Fruit fly (Drosophila melanogaster) whole organism, embryonic: ENCODE data around the gene AstC.

ENCODE experiments used
- Bdp1 ChIP-seq: fragments of 200-800 bp; sonication (Bioruptor generic); optimal IDR thresholded peaks from 3 replicates; lab custom pipeline; 2016; ENCODE audit warnings: missing biosample characterization, missing genetic modification characterization
- CG10462 ChIP-seq: fragments of 200-800 bp; sonication (Bioruptor generic); optimal IDR thresholded peaks from 2 replicates; lab custom pipeline; 2016; ENCODE audit warnings: missing biosample characterization, missing genetic modification characterization
- CG11085 ChIP-seq: fragments of 200-800 bp; sonication (Bioruptor generic); IDR thresholded peaks from 2 replicates; pipeline ENCODE4 v1.3.6; 2022; ENCODE audit warnings: missing biosample characterization, missing genetic modification characterization
- CG11456 ChIP-seq: fragments of 200-800 bp; sonication (Bioruptor generic); IDR thresholded peaks from 3 replicates; pipeline ENCODE4 v1.3.6; 2022; ENCODE audit warnings: missing biosample characterization, missing genetic modification characterization
- CG11723 ChIP-seq: fragments of 200-800 bp; sonication (Bioruptor generic); optimal IDR thresholded peaks from 2 replicates; lab custom pipeline; 2017; ENCODE audit warnings: missing biosample characterization, mild to moderate bottlenecking, missing genetic modification characterization
- CG12219 ChIP-seq: fragments of 200-800 bp; sonication (Bioruptor generic); optimal IDR thresholded peaks from 3 replicates; lab custom pipeline; 2018; ENCODE audit warnings: missing biosample characterization, mild to moderate bottlenecking, missing genetic modification characterization
- CG12391 ChIP-seq: fragments of 200-800 bp; sonication (Bioruptor generic); optimal IDR thresholded peaks from 3 replicates; lab custom pipeline; 2018; ENCODE audit warnings: missing biosample characterization, mild to moderate bottlenecking, missing genetic modification characterization, moderate library complexity
- CG14667 ChIP-seq: fragments of 200-800 bp; sonication (Bioruptor generic); IDR thresholded peaks from 2 replicates; pipeline ENCODE4 v1.3.6; 2022; ENCODE audit warnings: missing biosample characterization, missing genetic modification characterization
- CG1529 ChIP-seq: fragments of 200-800 bp; sonication (Bioruptor generic); optimal IDR thresholded peaks from 3 replicates; lab custom pipeline; 2018; ENCODE audit warnings: missing biosample characterization, missing genetic modification characterization
- CG15696 ChIP-seq: fragments of 200-800 bp; sonication (Bioruptor generic); optimal IDR thresholded peaks from 2 replicates; lab custom pipeline; 2019; ENCODE audit warnings: missing biosample characterization, mild to moderate bottlenecking, missing genetic modification characterization, moderate library complexity
- CG30403 ChIP-seq: fragments of 200-800 bp; sonication (Bioruptor generic); optimal IDR thresholded peaks from 3 replicates; lab custom pipeline; 2016; ENCODE audit warnings: missing biosample characterization, missing genetic modification characterization
- CG34422 ChIP-seq: fragments of 200-800 bp; sonication (Bioruptor generic); IDR thresholded peaks from 3 replicates; pipeline ENCODE4 v1.3.6; 2022; ENCODE audit warnings: missing biosample characterization, missing genetic modification characterization
- CG4854 ChIP-seq: fragments of 200-800 bp; sonication (Bioruptor generic); optimal IDR thresholded peaks from 2 replicates; lab custom pipeline; 2016; ENCODE audit warnings: missing biosample characterization, missing genetic modification characterization, inconsistent platforms
- CG6689 ChIP-seq: fragments of 200-800 bp; sonication (Bioruptor generic); IDR thresholded peaks from 2 replicates; pipeline ENCODE4 v1.3.6; 2022; ENCODE audit warnings: missing biosample characterization, missing genetic modification characterization
- CG6791 ChIP-seq: fragments of 200-800 bp; sonication (Bioruptor generic); IDR thresholded peaks from 3 replicates; pipeline ENCODE4 v1.3.6; 2022; ENCODE audit warnings: missing biosample characterization, missing genetic modification characterization; ENCODE audit not compliant: partially characterized antibody
- CG9817 ChIP-seq: fragments of 200-800 bp; sonication (Bioruptor generic); optimal IDR thresholded peaks from 2 replicates; lab custom pipeline; 2018; ENCODE audit warnings: missing biosample characterization, mild to moderate bottlenecking, missing genetic modification characterization, moderate library complexity
- CTCF ChIP-seq: fragments of 200-800 bp; sonication (Bioruptor generic); optimal IDR thresholded peaks from 2 replicates; lab custom pipeline; 2017; ENCODE audit warnings: missing biosample characterization, mild to moderate bottlenecking, missing genetic modification characterization, moderate library complexity
- CrebB ChIP-seq: fragments of 200-800 bp; sonication (Bioruptor generic); optimal IDR thresholded peaks from 3 replicates; lab custom pipeline; 2018; ENCODE audit warnings: missing biosample characterization, mild to moderate bottlenecking, missing genetic modification characterization
- Ets97D ChIP-seq: fragments of 200-800 bp; sonication (Bioruptor generic); optimal IDR thresholded peaks from 3 replicates; lab custom pipeline; 2016; ENCODE audit warnings: missing biosample characterization, missing genetic modification characterization
- GATAe ChIP-seq: fragments of 200-800 bp; sonication (Bioruptor generic); conservative IDR thresholded peaks from 2 replicates; pipeline ENCODE4 v1.3.6; 2022; ENCODE audit warnings: missing biosample characterization, missing genetic modification characterization
- H15 ChIP-seq: fragments of 200-800 bp; sonication (Bioruptor generic); IDR thresholded peaks from 3 replicates; pipeline ENCODE4 v1.3.6; 2022; ENCODE audit warnings: missing biosample characterization, missing genetic modification characterization
- Hand ChIP-seq: fragments of 200-800 bp; sonication (Bioruptor generic); optimal IDR thresholded peaks from 2 replicates; lab custom pipeline; 2017; ENCODE audit warnings: mild to moderate bottlenecking, missing biosample characterization, missing genetic modification reagents, missing genetic modification characterization
- Hmx ChIP-seq: fragments of 200-800 bp; sonication (Bioruptor generic); optimal IDR thresholded peaks from 2 replicates; lab custom pipeline; 2016; ENCODE audit warnings: missing biosample characterization, missing genetic modification characterization
- Hr78 ChIP-seq, 2 experiments: fragments of 200-800 bp in 1 of 2; fragments of >200 bp in 1 of 2; sonication (Bioruptor generic) in 1 of 2; optimal IDR thresholded peaks; 2 replicates each; lab custom pipeline; 2017 to 2019; ENCODE audit warnings: missing biosample characterization in 2 of 2, missing genetic modification characterization in 2 of 2, mild to moderate bottlenecking in 1 of 2, moderate library complexity in 1 of 2
- MTF-1 ChIP-seq: fragments of 200-800 bp; sonication (Bioruptor generic); optimal IDR thresholded peaks from 2 replicates; lab custom pipeline; 2018; ENCODE audit warnings: missing biosample characterization, mild to moderate bottlenecking, missing genetic modification characterization, borderline replicate concordance
- Pdp1 ChIP-seq, 2 experiments: fragments of 200-800 bp; sonication (Bioruptor generic); optimal IDR thresholded peaks; 3 replicates each; lab custom pipeline; 2016; ENCODE audit warnings: missing biosample characterization in 2 of 2, missing genetic modification characterization in 2 of 2, mild to moderate bottlenecking in 1 of 2, moderate library complexity in 1 of 2
- Trl ChIP-seq, 3 experiments: fragments of >200 bp in 2 of 3; fragments of 200-800 bp in 1 of 3; sonication (Bioruptor generic) in 1 of 3; optimal IDR thresholded peaks; 2 replicates in 1 of 3; 3 replicates in 2 of 3; lab custom pipeline; 2016 to 2017; ENCODE audit warnings: missing biosample characterization in 1 of 3, missing genetic modification characterization in 1 of 3
- amos ChIP-seq: fragments of 200-800 bp; sonication (Bioruptor generic); IDR thresholded peaks from 2 replicates; pipeline ENCODE4 v1.3.6; 2022; ENCODE audit warnings: missing biosample characterization, missing genetic modification characterization; ENCODE audit not compliant: partially characterized antibody
- cad ChIP-seq: fragments of >200 bp; optimal IDR thresholded peaks from 2 replicates; lab custom pipeline; 2017; ENCODE audit warnings: missing biosample characterization, missing genetic modification characterization
- cg ChIP-seq: fragments of 200-800 bp; sonication (Bioruptor generic); optimal IDR thresholded peaks from 3 replicates; lab custom pipeline; 2019; ENCODE audit warnings: missing biosample characterization, mild to moderate bottlenecking, missing genetic modification characterization, moderate library complexity
- cwo ChIP-seq: fragments of 200-800 bp; sonication (Bioruptor generic); optimal IDR thresholded peaks from 3 replicates; lab custom pipeline; 2017; ENCODE audit warnings: missing biosample characterization, missing genetic modification characterization, mild to moderate bottlenecking, moderate library complexity, missing genetic modification reagents
- ems ChIP-seq: fragments of 200-800 bp; sonication (Bioruptor generic); optimal IDR thresholded peaks from 3 replicates; lab custom pipeline; 2016; ENCODE audit warnings: missing biosample characterization, missing genetic modification characterization
- eyg ChIP-seq: fragments of 200-800 bp; sonication (Bioruptor generic); optimal IDR thresholded peaks from 3 replicates; lab custom pipeline; 2016; ENCODE audit warnings: missing biosample characterization, missing genetic modification characterization
- ftz-f1 ChIP-seq: fragments of 200-800 bp; sonication (Bioruptor generic); optimal IDR thresholded peaks from 2 replicates; lab custom pipeline; 2016; ENCODE audit warnings: missing biosample characterization, missing genetic modification characterization
- kah ChIP-seq: fragments of 200-800 bp; sonication (Bioruptor generic); optimal IDR thresholded peaks from 2 replicates; lab custom pipeline; 2018; ENCODE audit warnings: missing biosample characterization, mild to moderate bottlenecking, missing genetic modification characterization
- klu ChIP-seq: fragments of 200-800 bp; sonication (Bioruptor generic); IDR thresholded peaks from 2 replicates; pipeline ENCODE4 v1.3.6; 2022; ENCODE audit warnings: missing biosample characterization, missing genetic modification characterization
- kni ChIP-seq: fragments of 200-800 bp; sonication (Bioruptor generic); optimal IDR thresholded peaks from 3 replicates; lab custom pipeline; 2017; ENCODE audit warnings: mild to moderate bottlenecking, missing biosample characterization, missing genetic modification reagents, missing genetic modification characterization
- lov ChIP-seq, 2 experiments: fragments of 200-800 bp in 1 of 2; fragments of >200 bp in 1 of 2; sonication (Bioruptor generic) in 1 of 2; IDR thresholded peaks in 1 of 2; optimal IDR thresholded peaks in 1 of 2; 2 replicates in 1 of 2; 3 replicates in 1 of 2; pipeline versions ENCODE4 v1.3.6 to Lab custom; 2017 to 2022; ENCODE audit warnings: missing biosample characterization in 1 of 2, missing genetic modification characterization in 1 of 2
- mirr ChIP-seq: fragments of 200-800 bp; sonication (Bioruptor generic); optimal IDR thresholded peaks from 3 replicates; lab custom pipeline; 2018; ENCODE audit warnings: missing biosample characterization, mild to moderate bottlenecking, missing genetic modification characterization
- nerfin-1 ChIP-seq: fragments of 200-800 bp; sonication (Bioruptor generic); optimal IDR thresholded peaks from 3 replicates; lab custom pipeline; 2019; ENCODE audit warnings: missing biosample characterization, mild to moderate bottlenecking, missing genetic modification characterization, moderate library complexity
- nmo ChIP-seq: fragments of 200-800 bp; sonication (Bioruptor generic); optimal IDR thresholded peaks from 2 replicates; lab custom pipeline; 2018; ENCODE audit warnings: missing biosample characterization, mild to moderate bottlenecking, missing genetic modification characterization, moderate library complexity
- org-1 ChIP-seq: fragments of 200-800 bp; sonication (Bioruptor generic); optimal IDR thresholded peaks from 2 replicates; lab custom pipeline; 2017; ENCODE audit warnings: missing biosample characterization, missing genetic modification characterization
- peb ChIP-seq: fragments of 200-800 bp; sonication (Bioruptor generic); IDR thresholded peaks from 2 replicates; pipeline ENCODE4 v1.3.6; 2022; ENCODE audit warnings: missing biosample characterization, missing genetic modification characterization
- sima ChIP-seq: fragments of 200-800 bp; sonication (Bioruptor generic); optimal IDR thresholded peaks from 2 replicates; lab custom pipeline; 2016; ENCODE audit warnings: missing biosample characterization, missing genetic modification characterization
- sisA ChIP-seq: fragments of 200-800 bp; sonication (Bioruptor generic); IDR thresholded peaks from 2 replicates; pipeline ENCODE4 v1.3.6; 2022; ENCODE audit warnings: missing biosample characterization, missing genetic modification characterization
- sna ChIP-seq: fragments of 200-800 bp; sonication (Bioruptor generic); IDR thresholded peaks from 2 replicates; pipeline ENCODE4 v1.3.6; 2022; ENCODE audit warnings: missing biosample characterization, missing genetic modification characterization; ENCODE audit not compliant: partially characterized antibody
- sob ChIP-seq: fragments of 200-800 bp; sonication (Bioruptor generic); IDR thresholded peaks from 2 replicates; pipeline ENCODE4 v1.3.6; 2022; ENCODE audit warnings: missing biosample characterization, missing genetic modification characterization
- stwl ChIP-seq: fragments of 200-800 bp; sonication (Bioruptor generic); optimal IDR thresholded peaks from 3 replicates; lab custom pipeline; 2018; ENCODE audit warnings: missing biosample characterization, mild to moderate bottlenecking, missing genetic modification characterization, moderate library complexity
- z ChIP-seq: fragments of 200-800 bp; sonication (Bioruptor generic); IDR thresholded peaks from 3 replicates; pipeline ENCODE4 v1.3.6; 2022; ENCODE audit warnings: missing biosample characterization, missing genetic modification characterization
- zf30C ChIP-seq: fragments of 200-800 bp; sonication (Bioruptor generic); optimal IDR thresholded peaks from 3 replicates; lab custom pipeline; 2018; ENCODE audit warnings: missing biosample characterization, mild to moderate bottlenecking, missing genetic modification characterization

Gene AstC

dm6 chr2L:11058111-11058665 lies 23.0 kb downstream of the AstC start (continued):
- TF ChIP-seq cad = no peak
- no peak for TF ChIP-seq sna (GFP tag; lab: Robert Waterston, UW)
- TF ChIP-seq Trl (optimal IDR thresholded peaks at IDR 0.05; lab: Kevin White, UChicago) = no peak
- no peak for TF ChIP-seq Trl (GFP tag; optimal IDR thresholded peaks at IDR 0.05; lab: Kevin White, UChicago)
- TF ChIP-seq CG11085 (GFP tag; lab: Robert Waterston, UW) = no peak
- no peak for TF ChIP-seq ems (GFP tag; lab: Kevin White, UChicago)
- no peak for TF ChIP-seq Pdp1 (GFP tag; optimal IDR thresholded peaks at IDR 0.05; lab: Kevin White, UChicago)
- TF ChIP-seq sisA (GFP tag; lab: Robert Waterston, UW) = no peak
- no peak for TF ChIP-seq lov (optimal IDR thresholded peaks at IDR 0.05; lab: Kevin White, UChicago)
- no peak for TF ChIP-seq lov (GFP tag; IDR thresholded peaks at IDR 0.05; lab: Robert Waterston, UW)
- no peak for TF ChIP-seq CG10462 (GFP tag; lab: Kevin White, UChicago)
- TF ChIP-seq CG12391 (tag; lab: Kevin White, UChicago) = no peak
- TF ChIP-seq peb (GFP tag; lab: Robert Waterston, UW) = no peak
- no peak for TF ChIP-seq stwl (tag; lab: Kevin White, UChicago)
- TF ChIP-seq kah (GFP tag; lab: Kevin White, UChicago) = no peak
- no peak for TF ChIP-seq sima (GFP tag; lab: Kevin White, UChicago)
- TF ChIP-seq z (GFP tag; lab: Robert Waterston, UW) = no peak
- TF ChIP-seq CG1529 = peak; percentile 14
- TF ChIP-seq CTCF (GFP tag; lab: Kevin White, UChicago) = no peak
- TF ChIP-seq H15 (GFP tag; lab: Robert Waterston, UW) = no peak
- peak; percentile 47 for TF ChIP-seq kni (GFP tag; lab: Kevin White, UChicago)
- TF ChIP-seq CG15696 (tag; lab: Kevin White, UChicago) = no peak
- no peak for TF ChIP-seq CG4854 (GFP tag; lab: Kevin White, UChicago)
- TF ChIP-seq Bdp1 (GFP tag; lab: Kevin White, UChicago) = no peak
- no peak for TF ChIP-seq nmo
- no peak for TF ChIP-seq amos (GFP tag; lab: Robert Waterston, UW)
- no peak for TF ChIP-seq CG11723 (GFP tag; lab: Kevin White, UChicago)
- peak; percentile 75 for TF ChIP-seq cg (GFP tag; lab: Kevin White, UChicago)
- no peak for TF ChIP-seq MTF-1 (GFP tag; lab: Kevin White, UChicago)
- peak; percentile 2 for TF ChIP-seq CG30403 (GFP tag; lab: Kevin White, UChicago)
- TF ChIP-seq CG34422 (GFP tag; lab: Robert Waterston, UW) = no peak
- no peak for TF ChIP-seq CrebB (tag; lab: Kevin White, UChicago)
- peak in 1 of 2 experiments; percentile 100 for TF ChIP-seq Hr78 (GFP tag; optimal IDR thresholded peaks at IDR 0.05; lab: Kevin White, UChicago)
- TF ChIP-seq sob (GFP tag; lab: Robert Waterston, UW) = no peak; the same call in 1 of the 2 replicates
- TF ChIP-seq Hmx (GFP tag; lab: Kevin White, UChicago) = no peak
- TF ChIP-seq org-1 = no peak
- peak; percentile 70 for TF ChIP-seq CG9817 (tag; lab: Kevin White, UChicago)
- no peak for TF ChIP-seq CG12219 (GFP tag; lab: Kevin White, UChicago)
- TF ChIP-seq CG11456 (GFP tag; lab: Robert Waterston, UW) = no peak
- TF ChIP-seq cwo (GFP tag; lab: Kevin White, UChicago) = no peak
- TF ChIP-seq CG6791 (GFP tag; lab: Robert Waterston, UW) = no peak
- TF ChIP-seq klu (GFP tag; lab: Robert Waterston, UW) = no peak; the same call in 1 of the 2 replicates
- no peak for TF ChIP-seq Hand (GFP tag; lab: Kevin White, UChicago)
- no peak for TF ChIP-seq CG6689 (GFP tag; lab: Robert Waterston, UW)
- TF ChIP-seq mirr (GFP tag; lab: Kevin White, UChicago) = no peak
- TF ChIP-seq CG14667 (GFP tag; lab: Robert Waterston, UW) = 0 out of 2 replicates have a peak, but pooled peaks have one; percentile 1
- TF ChIP-seq GATAe (GFP tag; lab: Robert Waterston, UW) = 0 out of 2 replicates have a peak, but pooled peaks have one; percentile 7
- no peak for TF ChIP-seq zf30C (GFP tag; lab: Kevin White, UChicago)
- TF ChIP-seq eyg (GFP tag; lab: Kevin White, UChicago) = no peak
- no peak for TF ChIP-seq Ets97D (GFP tag; lab: Kevin White, UChicago)
- no peak for TF ChIP-seq nerfin-1
- TF ChIP-seq ftz-f1 (GFP tag; lab: Kevin White, UChicago) = peak; percentile 39
